Fruit fly (Drosophila melanogaster): ENCODE data around the gene Ptp61F.

DNA sequence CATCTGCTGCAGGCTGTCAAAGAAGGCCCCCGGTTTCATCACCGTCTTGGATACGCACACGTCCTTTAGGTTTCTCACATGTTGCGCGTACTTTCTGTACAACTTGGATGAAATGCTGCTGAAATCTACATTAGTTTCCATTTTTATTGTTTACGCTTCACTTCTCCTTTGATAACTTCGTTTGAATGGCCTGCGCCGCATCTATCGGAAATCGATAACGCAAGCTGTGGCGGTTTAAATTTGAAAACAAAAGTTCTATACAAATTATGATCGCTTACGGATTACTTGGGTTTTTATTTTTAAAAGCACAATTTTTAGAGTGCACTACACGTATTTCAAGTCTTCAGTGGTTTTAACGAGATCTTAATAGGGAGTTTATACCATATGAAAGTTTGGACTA is 142.1 kb downstream of the Ptp61F start, which contains the start of gene msd5:
- TF ChIP-seq pdm3 (GFP tag; optimal IDR thresholded peaks at IDR 0.05): no peak
- no peak for TF ChIP-seq salr (GFP tag; optimal IDR thresholded peaks at IDR 0.05)
- TF ChIP-seq CG9139 (GFP tag; optimal IDR thresholded peaks at IDR 0.05): no peak
- TF ChIP-seq CG1621 (tag; optimal IDR thresholded peaks at IDR 0.05): no peak
- no peak for TF ChIP-seq cyc (GFP tag; optimal IDR thresholded peaks at IDR 0.05)
- TF ChIP-seq CG8632 (GFP tag; optimal IDR thresholded peaks at IDR 0.05): no peak
- no peak for TF ChIP-seq Hr39 (GFP tag; optimal IDR thresholded peaks at IDR 0.05)
- no peak for TF ChIP-seq Eip78C (GFP tag)
- no peak for TF ChIP-seq CG8119 (GFP tag; IDR thresholded peaks at IDR 0.05)
- TF ChIP-seq Gug (GFP tag; IDR thresholded peaks at IDR 0.05): no peak
